Fruit fly (Drosophila melanogaster) whole organism, pupa: Measurements from ENCODE around the gene smg.

Experiments
- CG10348 ChIP-seq: fragments of 200-800 bp; sonication (Bioruptor generic); IDR thresholded peaks from 2 replicates; pipeline ENCODE4 v1.3.6; 2022; ENCODE audit warnings: missing biosample characterization, missing genetic modification characterization
- CG12605 ChIP-seq: fragments of 200-800 bp; sonication (Bioruptor generic); IDR thresholded peaks from 2 replicates; pipeline ENCODE4 v1.3.6; 2022; ENCODE audit warnings: missing biosample characterization, missing genetic modification characterization
- CG13204 ChIP-seq: fragments of 200-800 bp; sonication (Bioruptor generic); optimal IDR thresholded peaks from 2 replicates; lab custom pipeline; 2018; ENCODE audit warnings: missing biosample characterization, mild to moderate bottlenecking, missing genetic modification characterization, moderate library complexity
- CG14655 ChIP-seq: fragments of 200-800 bp; sonication (Bioruptor generic); optimal IDR thresholded peaks from 3 replicates; lab custom pipeline; 2017; ENCODE audit warnings: mild to moderate bottlenecking, missing biosample characterization, missing genetic modification reagents, missing genetic modification characterization
- CG15710 ChIP-seq: fragments of 200-800 bp; sonication (Bioruptor generic); optimal IDR thresholded peaks from 2 replicates; lab custom pipeline; 2018; ENCODE audit warnings: missing biosample characterization, mild to moderate bottlenecking, missing genetic modification characterization, moderate library complexity
- CG17806 ChIP-seq: fragments of 200-800 bp; sonication (Bioruptor generic); optimal IDR thresholded peaks from 2 replicates; lab custom pipeline; 2018; ENCODE audit warnings: missing biosample characterization, mild to moderate bottlenecking, missing genetic modification characterization, moderate library complexity
- CG32121 ChIP-seq: fragments of 200-800 bp; sonication (Bioruptor generic); IDR thresholded peaks from 2 replicates; pipeline ENCODE4 v1.3.6; 2022; ENCODE audit warnings: missing biosample characterization, missing genetic modification characterization
- CG34367 ChIP-seq: fragments of 200-800 bp; sonication (Bioruptor generic); optimal IDR thresholded peaks from 2 replicates; lab custom pipeline; 2018; ENCODE audit warnings: missing biosample characterization, mild to moderate bottlenecking, missing genetic modification characterization
- CG4496 ChIP-seq: fragments of 200-800 bp; sonication (Bioruptor generic); IDR thresholded peaks from 3 replicates; pipeline ENCODE4 v1.3.6; 2022; ENCODE audit warnings: missing biosample characterization, missing genetic modification characterization
- CG8159 ChIP-seq: fragments of 200-800 bp; sonication (Bioruptor generic); optimal IDR thresholded peaks from 3 replicates; lab custom pipeline; 2018; ENCODE audit warnings: missing biosample characterization, mild to moderate bottlenecking, missing genetic modification characterization, moderate library complexity
- CG8301 ChIP-seq: fragments of 200-800 bp; sonication (Bioruptor generic); optimal IDR thresholded peaks from 2 replicates; lab custom pipeline; 2018; ENCODE audit warnings: missing biosample characterization, mild to moderate bottlenecking, missing genetic modification characterization
- CG9948 ChIP-seq: fragments of 200-800 bp; sonication (Bioruptor generic); optimal IDR thresholded peaks from 2 replicates; lab custom pipeline; 2018; ENCODE audit warnings: missing biosample characterization, mild to moderate bottlenecking, missing genetic modification characterization, moderate library complexity
- D1 ChIP-seq: fragments of 200-800 bp; sonication (Bioruptor generic); optimal IDR thresholded peaks from 2 replicates; lab custom pipeline; 2018; ENCODE audit warnings: missing biosample characterization, mild to moderate bottlenecking, missing genetic modification characterization, moderate library complexity
- EcR ChIP-seq: fragments of 200-800 bp; sonication (Bioruptor generic); optimal IDR thresholded peaks from 3 replicates; lab custom pipeline; 2019; ENCODE audit warnings: missing biosample characterization, missing genetic modification characterization, mild to moderate bottlenecking, moderate library complexity, missing genetic modification reagents
- Ets98B ChIP-seq: fragments of 200-800 bp; sonication (Bioruptor generic); IDR thresholded peaks from 2 replicates; pipeline ENCODE4 v1.3.6; 2022; ENCODE audit warnings: missing biosample characterization, missing genetic modification characterization
- Pif1A ChIP-seq: fragments of 200-800 bp; sonication (Bioruptor generic); optimal IDR thresholded peaks from 3 replicates; lab custom pipeline; 2016; ENCODE audit warnings: missing biosample characterization, missing genetic modification characterization
- Pif1B ChIP-seq: fragments of 200-800 bp; sonication (Bioruptor generic); optimal IDR thresholded peaks from 3 replicates; lab custom pipeline; 2016; ENCODE audit warnings: missing biosample characterization, missing genetic modification characterization
- Snoo ChIP-seq: fragments of 200-800 bp; sonication (Bioruptor generic); optimal IDR thresholded peaks from 3 replicates; lab custom pipeline; 2017; ENCODE audit warnings: missing biosample characterization, mild to moderate bottlenecking, missing genetic modification characterization, inconsistent platforms
- fd96Ca ChIP-seq: fragments of 200-800 bp; sonication (Bioruptor generic); IDR thresholded peaks from 3 replicates; pipeline ENCODE4 v1.3.6; 2022; ENCODE audit warnings: missing biosample characterization, missing genetic modification characterization
- gl ChIP-seq: fragments of 200-800 bp; sonication (Bioruptor generic); optimal IDR thresholded peaks from 2 replicates; lab custom pipeline; 2018; ENCODE audit warnings: missing biosample characterization, mild to moderate bottlenecking, missing genetic modification characterization
- rn ChIP-seq: fragments of 200-800 bp; sonication (Bioruptor generic); IDR thresholded peaks from 2 replicates; pipeline ENCODE4 v1.3.6; 2022; ENCODE audit warnings: missing biosample characterization, missing genetic modification characterization

Gene smg

DNA sequence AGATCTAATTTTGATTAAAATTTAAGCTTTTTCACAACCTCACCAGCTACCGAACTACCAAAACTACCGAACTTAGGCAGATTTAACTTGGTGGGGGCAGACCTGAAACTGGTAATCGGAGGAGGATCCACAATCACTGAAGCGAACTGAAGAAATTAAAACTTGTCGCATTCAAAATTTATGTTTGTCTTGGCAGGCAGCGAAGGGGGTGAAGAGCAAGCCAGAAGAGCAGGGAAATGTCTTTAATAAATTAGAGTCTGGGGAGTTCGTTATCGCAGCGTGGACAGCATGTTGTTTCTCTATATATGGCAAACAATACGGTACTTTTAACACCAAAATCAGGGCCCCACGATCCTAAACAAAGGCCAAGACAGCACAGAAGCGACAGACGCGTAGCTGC is 27.4 kb upstream of the smg start:
- TF ChIP-seq Pif1B (no peak), Pif1A (GFP tag; lab: Kevin White, UChicago) (no peak), CG34367 (tag; lab: Kevin White, UChicago) (no peak), CG14655 (GFP tag; lab: Kevin White, UChicago) (no peak), CG8301 (tag; lab: Kevin White, UChicago) (no peak), CG17806 (tag; lab: Kevin White, UChicago) (no peak), Snoo (tag; lab: Kevin White, UChicago) (no peak), CG10348 (GFP tag; lab: Robert Waterston, UW) (no peak), CG12605 (GFP tag; lab: Robert Waterston, UW) (no peak), CG15710 (no peak), CG32121 (GFP tag; lab: Robert Waterston, UW) (no peak), D1 (tag; lab: Kevin White, UChicago) (no peak), rn (GFP tag; lab: Robert Waterston, UW) (no peak), gl (no peak), Ets98B (GFP tag; lab: Robert Waterston, UW) (no peak), CG9948 (no peak), CG13204 (GFP tag; lab: Kevin White, UChicago) (no peak), EcR (GFP tag; lab: Kevin White, UChicago) (no peak), CG4496 (no peak), CG8159 (tag; lab: Kevin White, UChicago) (no peak)

- TF ChIP-seq gl, result no peak
- TF ChIP-seq CG13204 (GFP tag; lab: Kevin White, UChicago), result no peak
- TF ChIP-seq CG8301 (tag; lab: Kevin White, UChicago), result no peak
- TF ChIP-seq EcR (GFP tag; lab: Kevin White, UChicago), result no peak
- TF ChIP-seq fd96Ca (GFP tag; lab: Robert Waterston, UW), result no peak
- TF ChIP-seq CG12605 (GFP tag; lab: Robert Waterston, UW), result no peak
- no peak for TF ChIP-seq CG34367 (tag; lab: Kevin White, UChicago)
- no peak for TF ChIP-seq CG10348 (GFP tag; lab: Robert Waterston, UW)
- no peak for TF ChIP-seq rn (GFP tag; lab: Robert Waterston, UW)
- TF ChIP-seq CG4496, result no peak
- TF ChIP-seq Snoo (tag; lab: Kevin White, UChicago), result no peak
- TF ChIP-seq CG32121 (GFP tag; lab: Robert Waterston, UW), result no peak
- TF ChIP-seq CG15710, result no peak
- no peak for TF ChIP-seq CG9948
- no peak for TF ChIP-seq Pif1B
- no peak for TF ChIP-seq Pif1A (GFP tag; lab: Kevin White, UChicago)
- TF ChIP-seq CG14655 (GFP tag; lab: Kevin White, UChicago), result no peak
- no peak for TF ChIP-seq Ets98B (GFP tag; lab: Robert Waterston, UW)
- TF ChIP-seq, all 21 proteins: peak for 0
Measured at dm6 chr3L:9024741-9025140, 27.0 kb upstream of the smg start.

dm6 chr3L:9023627-9024026 is 25.8 kb upstream of the smg start:
- TF ChIP-seq CG10348 (GFP tag; lab: Robert Waterston, UW) (no peak), CG17806 (tag; lab: Kevin White, UChicago) (no peak), CG15710 (no peak), CG4496 (no peak), Pif1A (GFP tag; lab: Kevin White, UChicago) (no peak), Ets98B (GFP tag; lab: Robert Waterston, UW) (no peak), CG8159 (tag; lab: Kevin White, UChicago) (no peak), rn (GFP tag; lab: Robert Waterston, UW) (no peak), CG12605 (GFP tag; lab: Robert Waterston, UW) (no peak), CG14655 (GFP tag; lab: Kevin White, UChicago) (peak; percentile 39), CG34367 (tag; lab: Kevin White, UChicago) (peak; percentile 1)
- TF ChIP-seq, all 21 proteins: peak for 2

DNA sequence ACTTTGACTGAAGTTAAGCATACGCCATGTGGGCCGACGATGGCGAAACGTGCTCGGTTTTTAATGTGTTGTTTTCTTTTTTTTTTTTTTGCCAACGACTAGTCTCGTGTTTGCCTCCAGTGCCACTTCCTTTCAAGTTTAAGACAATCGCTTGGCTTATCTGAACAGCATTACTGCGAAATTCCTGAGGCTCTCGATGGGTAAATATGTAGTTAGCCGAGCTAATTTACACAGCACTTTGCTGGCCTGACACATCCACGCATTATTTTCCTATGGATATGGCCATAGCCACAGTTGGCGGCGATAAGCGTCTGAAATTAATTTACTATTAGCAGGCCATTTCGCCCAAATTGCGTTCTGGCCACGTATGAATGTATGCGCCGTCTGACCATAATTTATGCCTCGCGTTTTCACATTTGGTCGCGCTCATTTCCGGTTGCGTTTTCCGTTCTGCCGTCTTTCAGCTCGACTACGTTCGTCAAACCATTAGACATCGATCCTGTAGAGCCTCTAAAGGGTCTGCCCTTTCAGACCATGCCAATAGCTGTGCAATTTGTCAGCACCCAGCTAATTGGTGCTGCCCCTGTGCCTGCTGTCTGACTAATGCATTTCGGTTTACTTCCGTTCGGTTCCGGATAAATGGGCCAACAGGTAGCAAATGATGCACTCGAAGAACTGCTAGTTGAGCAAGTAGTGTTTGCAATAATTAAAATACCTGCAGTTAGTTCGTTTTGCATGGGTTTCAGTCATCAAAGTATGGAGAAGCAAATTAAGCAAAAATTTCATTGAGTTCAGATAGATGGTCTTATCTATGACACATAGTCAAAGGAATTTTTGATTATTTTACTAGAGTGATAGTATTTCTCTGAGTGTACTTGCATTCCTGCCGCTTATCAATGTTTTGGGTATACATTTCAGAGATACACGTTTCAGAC is 22.9 kb upstream of the smg start:
- TF ChIP-seq Pif1B (no peak), CG12605 (GFP tag; lab: Robert Waterston, UW) (no peak), Pif1A (GFP tag; lab: Kevin White, UChicago) (no peak), CG4496 (no peak), gl (no peak), CG9948 (no peak), CG32121 (GFP tag; lab: Robert Waterston, UW) (no peak), Snoo (tag; lab: Kevin White, UChicago) (no peak), D1 (tag; lab: Kevin White, UChicago) (no peak), CG10348 (GFP tag; lab: Robert Waterston, UW) (no peak), EcR (GFP tag; lab: Kevin White, UChicago) (no peak), fd96Ca (GFP tag; lab: Robert Waterston, UW) (no peak), CG17806 (tag; lab: Kevin White, UChicago) (no peak), CG8301 (tag; lab: Kevin White, UChicago) (no peak), CG13204 (GFP tag; lab: Kevin White, UChicago) (no peak)

DNA sequence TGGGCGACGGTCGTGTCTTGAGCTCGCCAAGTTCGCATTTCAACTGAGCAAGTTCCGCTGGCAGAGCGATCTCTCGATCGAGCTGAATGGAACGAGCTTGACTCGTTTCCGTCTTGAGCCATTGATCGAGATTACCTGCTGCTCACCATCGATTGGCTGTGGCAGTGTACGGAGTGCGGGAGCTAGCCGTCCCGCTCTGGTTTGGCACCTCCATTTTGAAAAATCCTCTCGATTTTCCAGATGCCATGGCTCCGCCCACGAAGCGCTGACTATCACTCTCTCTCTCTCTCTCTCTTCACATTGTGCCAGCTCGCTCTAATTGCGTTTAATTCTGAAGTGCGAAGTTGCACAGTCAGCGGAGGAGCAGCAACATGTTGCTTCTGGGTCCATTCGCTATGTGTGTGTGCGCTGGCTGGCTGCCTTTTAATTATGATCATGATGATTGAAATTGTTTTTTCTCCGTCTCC is 21.4 kb upstream of the smg start, which contains the start of gene Doc2:
TSS of gene Doc2 (minus strand) at position 51 of the 467 bp plus-strand sequence.
- no peak for TF ChIP-seq CG9948
- no peak for TF ChIP-seq Snoo (tag; lab: Kevin White, UChicago)
- no peak for TF ChIP-seq CG15710
- no peak for TF ChIP-seq CG14655 (GFP tag; lab: Kevin White, UChicago)
- no peak for TF ChIP-seq D1 (tag; lab: Kevin White, UChicago)
- no peak for TF ChIP-seq Ets98B (GFP tag; lab: Robert Waterston, UW)
- TF ChIP-seq rn (GFP tag; lab: Robert Waterston, UW), result no peak
- TF ChIP-seq gl, result no peak
- no peak for TF ChIP-seq CG4496
- no peak for TF ChIP-seq CG32121 (GFP tag; lab: Robert Waterston, UW)
- TF ChIP-seq CG8301 (tag; lab: Kevin White, UChicago), result no peak
- TF ChIP-seq CG34367 (tag; lab: Kevin White, UChicago), result no peak
- no peak for TF ChIP-seq EcR (GFP tag; lab: Kevin White, UChicago)
- no peak for TF ChIP-seq Pif1B
- TF ChIP-seq Pif1A (GFP tag; lab: Kevin White, UChicago), result no peak
- TF ChIP-seq CG17806 (tag; lab: Kevin White, UChicago), result no peak
